Worm (Caenorhabditis elegans) whole organism, mixed stage, embryonic: ENCODE data around the gene T10C6.6.

Experiments used
- M03D4.4 ChIP-seq: sonication (generic microtip); optimal IDR thresholded peaks from 2 replicates; lab custom pipeline; 2017; ENCODE audit warnings: mild to moderate bottlenecking, missing genetic modification characterization, missing compliant biosample characterization
- bed-3 ChIP-seq: fragments of 200-800 bp; sonication (Bioruptor generic); optimal IDR thresholded peaks from 3 replicates; lab custom pipeline; 2018; ENCODE audit warnings: mild to moderate bottlenecking, missing genetic modification characterization, moderate library complexity, missing compliant biosample characterization
- blmp-1 ChIP-seq: fragments of 150-350 bp; optimal IDR thresholded peaks from 2 replicates; lab custom pipeline; 2014; ENCODE audit warnings: missing biosample characterization, missing genetic modification characterization
- ceh-43 ChIP-seq: fragments of 200-800 bp; sonication (Bioruptor generic); optimal IDR thresholded peaks from 2 replicates; lab custom pipeline; 2018; ENCODE audit warnings: mild to moderate bottlenecking, missing genetic modification characterization, moderate library complexity, missing compliant biosample characterization
- ceh-83 ChIP-seq: fragments of 200-800 bp; sonication (Bioruptor generic); optimal IDR thresholded peaks from 2 replicates; lab custom pipeline; 2018; ENCODE audit warnings: mild to moderate bottlenecking, missing genetic modification characterization, missing compliant biosample characterization
- cnd-1 ChIP-seq: fragments of 200-800 bp; sonication (Bioruptor generic); optimal IDR thresholded peaks from 2 replicates; lab custom pipeline; 2018; ENCODE audit warnings: mild to moderate bottlenecking, missing genetic modification characterization, missing compliant biosample characterization
- drap-1 ChIP-seq: fragments of 200-800 bp; sonication (Bioruptor generic); optimal IDR thresholded peaks from 3 replicates; lab custom pipeline; 2018; ENCODE audit warnings: mild to moderate bottlenecking, missing genetic modification characterization, missing compliant biosample characterization
- elt-3 ChIP-seq: fragments of 150-350 bp; optimal IDR thresholded peaks from 2 replicates; lab custom pipeline; 2014; ENCODE audit warnings: missing biosample characterization, missing genetic modification characterization
- ham-2 ChIP-seq: fragments of 200-800 bp; sonication (Bioruptor generic); optimal IDR thresholded peaks from 2 replicates; lab custom pipeline; 2018; ENCODE audit warnings: mild to moderate bottlenecking, missing genetic modification characterization, missing compliant biosample characterization
- hlh-1 ChIP-seq: fragments of 150-350 bp; optimal IDR thresholded peaks from 2 replicates; lab custom pipeline; 2014; ENCODE audit warnings: missing biosample characterization, missing genetic modification reagents, missing genetic modification characterization
- lin-13 ChIP-seq: fragments of 150-350 bp; optimal IDR thresholded peaks from 2 replicates; lab custom pipeline; 2014; ENCODE audit warnings: missing biosample characterization, missing genetic modification characterization
- lin-32 ChIP-seq: fragments of 200-800 bp; sonication (Bioruptor generic); optimal IDR thresholded peaks from 2 replicates; lab custom pipeline; 2018; ENCODE audit warnings: mild to moderate bottlenecking, missing genetic modification characterization, missing compliant biosample characterization
- lsy-2 ChIP-seq: fragments of 150-350 bp; optimal IDR thresholded peaks from 2 replicates; lab custom pipeline; 2014; ENCODE audit warnings: missing biosample characterization, missing genetic modification characterization
- mab-5 ChIP-seq: fragments of 150-350 bp; optimal IDR thresholded peaks from 2 replicates; lab custom pipeline; 2014; ENCODE audit warnings: missing biosample characterization, missing genetic modification characterization
- mep-1 ChIP-seq: fragments of 150-350 bp; optimal IDR thresholded peaks from 2 replicates; lab custom pipeline; 2017; ENCODE audit warnings: missing biosample characterization, missing genetic modification reagents, missing genetic modification characterization, inconsistent platforms
- mls-2 ChIP-seq: sonication (generic microtip); optimal IDR thresholded peaks from 2 replicates; lab custom pipeline; 2016; ENCODE audit warnings: mild to moderate bottlenecking, missing genetic modification characterization, moderate library complexity, missing compliant biosample characterization
- nhr-12 ChIP-seq: fragments of 150-350 bp; optimal IDR thresholded peaks from 2 replicates; lab custom pipeline; 2014; ENCODE audit warnings: missing biosample characterization, missing genetic modification characterization
- nhr-2 ChIP-seq: fragments of 150-350 bp; optimal IDR thresholded peaks from 2 replicates; lab custom pipeline; 2014; ENCODE audit warnings: missing biosample characterization, missing genetic modification characterization
- nhr-237 ChIP-seq: fragments of 150-350 bp; optimal IDR thresholded peaks from 2 replicates; lab custom pipeline; 2014; ENCODE audit warnings: missing biosample characterization, missing genetic modification characterization
- nhr-28 ChIP-seq: fragments of 150-350 bp; optimal IDR thresholded peaks from 2 replicates; lab custom pipeline; 2014; ENCODE audit warnings: missing biosample characterization, missing genetic modification characterization
- nhr-76 ChIP-seq: sonication (generic microtip); optimal IDR thresholded peaks from 2 replicates; lab custom pipeline; 2017; ENCODE audit warnings: missing biosample characterization, missing genetic modification characterization
- sem-2 ChIP-seq: fragments of 200-800 bp; sonication (Bioruptor generic); optimal IDR thresholded peaks from 2 replicates; lab custom pipeline; 2018; ENCODE audit warnings: mild to moderate bottlenecking, missing genetic modification characterization, missing compliant biosample characterization
- snpc-4 ChIP-seq: fragments of 150-350 bp; optimal IDR thresholded peaks from 2 replicates; lab custom pipeline; 2014; ENCODE audit warnings: missing biosample characterization, missing genetic modification characterization
- sptf-1 ChIP-seq: sonication (generic microtip); optimal IDR thresholded peaks from 2 replicates; lab custom pipeline; 2017; ENCODE audit warnings: mild to moderate bottlenecking, missing genetic modification characterization, moderate library complexity, missing compliant biosample characterization
- tbx-8 ChIP-seq: fragments of 200-800 bp; sonication (Bioruptor generic); optimal IDR thresholded peaks from 2 replicates; lab custom pipeline; 2018; ENCODE audit warnings: mild to moderate bottlenecking, missing genetic modification characterization, moderate library complexity, missing compliant biosample characterization
- unc-120 ChIP-seq: sonication (generic microtip); optimal IDR thresholded peaks from 2 replicates; lab custom pipeline; 2017; ENCODE audit warnings: missing genetic modification characterization, missing compliant biosample characterization; ENCODE audit not compliant: poor library complexity, severe bottlenecking
- unc-39 ChIP-seq: fragments of 150-350 bp; optimal IDR thresholded peaks from 2 replicates; lab custom pipeline; 2014; ENCODE audit warnings: missing biosample characterization, missing genetic modification characterization
- zip-8 ChIP-seq: fragments of 150-350 bp; optimal IDR thresholded peaks from 2 replicates; lab custom pipeline; 2014; ENCODE audit warnings: missing biosample characterization, missing genetic modification characterization
- ztf-11 ChIP-seq: fragments of 150-350 bp; optimal IDR thresholded peaks from 2 replicates; lab custom pipeline; 2014; ENCODE audit warnings: missing biosample characterization, missing genetic modification characterization

The T10C6.6 gene

DNA sequence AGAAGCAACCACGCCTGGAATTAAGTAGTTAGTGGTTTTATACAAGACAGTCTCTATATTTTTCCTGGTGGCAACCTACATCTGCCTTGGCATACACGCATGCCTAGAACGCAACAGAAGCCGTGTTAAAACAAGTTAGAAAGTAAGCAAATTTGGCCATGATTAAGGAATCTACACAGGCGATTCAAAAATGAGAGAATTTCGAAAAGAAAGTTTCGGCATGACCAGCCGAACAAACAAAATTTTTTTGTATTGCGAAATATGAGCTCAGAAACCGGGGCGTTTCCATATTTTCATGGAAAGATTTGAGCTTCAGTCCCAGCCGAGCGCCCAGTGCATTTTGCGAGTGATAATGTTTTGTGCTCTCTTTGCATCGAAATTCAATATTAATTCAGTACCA is 36.0 kb downstream of the T10C6.6 start, which contains the start of gene F14H3.15:
Gene F14H3.15, minus strand, starts transcription at position 101 of the 400 bp plus-strand sequence.
- TF ChIP-seq sem-2 (GFP tag; lab: Kevin White, UChicago) (no peak), nhr-12 (tag; lab: Kevin White, UChicago) (no peak), lin-32 (no peak), lsy-2 (tag; lab: Kevin White, UChicago) (no peak), blmp-1 (tag; lab: Kevin White, UChicago) (no peak), zip-8 (tag; lab: Kevin White, UChicago) (no peak)

DNA sequence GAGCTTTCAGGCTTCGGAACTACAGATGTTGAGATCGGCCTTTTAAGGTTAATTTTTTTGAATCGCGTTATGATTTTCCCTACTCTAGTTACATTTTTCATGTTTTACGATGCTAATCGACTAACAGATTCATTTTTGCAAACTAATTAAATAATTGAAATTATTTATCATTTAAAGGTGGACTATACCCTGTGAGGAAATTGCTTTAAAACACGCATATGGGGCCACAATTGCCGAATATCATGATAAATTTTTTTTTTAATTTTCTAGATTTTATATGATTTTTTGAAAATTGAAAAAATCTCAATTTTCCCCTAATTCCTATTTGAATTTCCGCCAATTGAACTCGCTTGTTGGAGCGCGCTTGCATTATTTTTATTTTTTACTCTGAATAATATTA is 37.9 kb downstream of the T10C6.6 start, which contains the start of gene fbxa-100:
Gene fbxa-100, minus strand, starts transcription at position 101 of the 400 bp plus-strand sequence.
- no peak for TF ChIP-seq elt-3
- no peak for TF ChIP-seq sptf-1 (tag; lab: Kevin White, UChicago)
- no peak for TF ChIP-seq nhr-12 (tag; lab: Kevin White, UChicago)
- no peak for TF ChIP-seq unc-39 (tag; lab: Kevin White, UChicago)
- TF ChIP-seq unc-120, result no peak
- TF ChIP-seq nhr-237 (tag; lab: Kevin White, UChicago), result no peak
- TF ChIP-seq ham-2, result no peak
- no peak for TF ChIP-seq bed-3 (GFP tag; lab: Kevin White, UChicago)

DNA sequence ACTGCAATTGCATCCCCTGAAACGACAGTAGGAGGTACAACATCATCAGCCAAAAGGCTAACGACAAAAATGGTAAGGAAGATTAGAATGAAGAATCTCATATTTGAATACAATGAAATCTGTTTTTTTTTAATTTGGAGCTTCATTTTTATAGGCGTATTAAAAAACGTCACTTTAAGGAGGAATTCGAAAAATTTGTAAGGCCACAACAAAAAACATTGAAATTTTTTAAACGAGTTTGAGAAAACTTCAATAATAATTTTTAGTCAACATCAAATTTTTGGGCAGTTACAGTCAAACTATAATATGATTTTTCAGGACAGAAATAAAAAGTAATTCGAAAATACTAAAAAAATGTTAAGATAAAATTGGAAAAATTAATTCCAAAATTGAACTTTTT is 38.7 kb downstream of the T10C6.6 start, which contains the start of gene F14H3.14:
Gene F14H3.14, minus strand, starts transcription at position 101 of the 400 bp plus-strand sequence.
- TF ChIP-seq lin-13 (tag; lab: Kevin White, UChicago) (no peak), cnd-1 (no peak), M03D4.4 (no peak), mls-2 (no peak), blmp-1 (tag; lab: Kevin White, UChicago) (no peak)

DNA sequence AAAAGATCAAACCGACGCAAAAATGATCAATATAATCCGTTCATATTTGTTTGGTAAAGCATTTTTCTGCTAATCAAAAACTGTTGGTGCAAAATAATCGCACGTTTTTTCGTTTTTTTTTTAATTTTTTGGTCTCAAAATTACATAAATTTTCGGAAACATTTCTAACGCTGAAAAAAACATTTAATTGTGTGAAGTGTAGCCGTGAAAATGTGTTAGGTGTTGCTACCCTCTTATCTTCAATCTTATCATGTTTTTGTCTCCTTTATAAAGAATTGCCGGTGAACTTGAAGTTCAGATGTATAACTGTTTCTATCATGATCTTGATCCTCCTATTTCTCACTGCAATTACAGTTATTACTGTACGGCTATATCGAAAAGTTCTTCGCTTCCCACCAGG is 44.8 kb downstream of the T10C6.6 start, which contains the start of gene cyp-35D1:
Gene cyp-35D1, plus strand, starts transcription at position 301 of the 400 bp plus-strand sequence.
- no peak for TF ChIP-seq nhr-28 (tag; lab: Kevin White, UChicago)
- no peak for TF ChIP-seq nhr-12 (tag; lab: Kevin White, UChicago)
- TF ChIP-seq ztf-11, result no peak
- no peak for TF ChIP-seq lsy-2 (tag; lab: Kevin White, UChicago)
- no peak for TF ChIP-seq zip-8 (tag; lab: Kevin White, UChicago)
- TF ChIP-seq nhr-2 (tag; lab: Kevin White, UChicago), result no peak
- no peak for TF ChIP-seq M03D4.4
- no peak for TF ChIP-seq lin-32
- no peak for TF ChIP-seq tbx-8
- no peak for TF ChIP-seq hlh-1 (tag; lab: Kevin White, UChicago)
- no peak for TF ChIP-seq unc-39 (tag; lab: Kevin White, UChicago)
- TF ChIP-seq blmp-1 (tag; lab: Kevin White, UChicago), result no peak
- TF ChIP-seq unc-120, result no peak
- TF ChIP-seq mep-1 (tag; lab: Kevin White, UChicago), result no peak
- no peak for TF ChIP-seq ceh-83
- no peak for TF ChIP-seq ceh-43 (GFP tag; lab: Kevin White, UChicago)
- no peak for TF ChIP-seq nhr-237 (tag; lab: Kevin White, UChicago)
- TF ChIP-seq elt-3, result no peak
- TF ChIP-seq snpc-4, result no peak
- no peak for TF ChIP-seq sptf-1 (tag; lab: Kevin White, UChicago)
- TF ChIP-seq, all 35 proteins: peak for 0

DNA sequence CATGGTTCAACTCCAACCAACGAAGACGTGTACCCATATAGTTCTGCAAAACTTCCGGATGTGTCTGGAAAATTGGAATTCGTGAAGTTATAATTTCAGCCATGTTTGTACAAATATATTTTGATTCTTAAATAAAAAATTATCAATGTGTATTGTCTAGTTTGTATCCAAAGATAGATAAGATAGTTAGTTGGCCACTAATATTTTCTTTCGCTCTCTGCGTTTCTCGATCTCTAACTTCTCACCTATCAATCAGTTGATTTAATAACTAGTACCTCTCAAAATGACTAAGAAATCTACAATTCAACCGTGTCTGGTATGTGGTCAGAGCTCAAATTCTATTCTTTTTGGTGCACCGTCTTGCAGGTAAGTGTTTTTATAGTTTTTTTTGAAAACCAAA is 47.0 kb downstream of the T10C6.6 start, which contains the start of gene nhr-176:
Gene nhr-176, plus strand, starts transcription at position 159 of the 400 bp plus-strand sequence.
- TF ChIP-seq mep-1 (tag; lab: Kevin White, UChicago) (no peak), nhr-237 (tag; lab: Kevin White, UChicago) (no peak), drap-1 (no peak), unc-120 (no peak), ham-2 (no peak), mab-5 (no peak), hlh-1 (tag; lab: Kevin White, UChicago) (no peak), nhr-76 (tag; lab: Kevin White, UChicago) (no peak), zip-8 (tag; lab: Kevin White, UChicago) (no peak), lin-32 (no peak), ceh-43 (GFP tag; lab: Kevin White, UChicago) (no peak), sptf-1 (tag; lab: Kevin White, UChicago) (no peak), bed-3 (GFP tag; lab: Kevin White, UChicago) (no peak), elt-3 (no peak), cnd-1 (no peak), blmp-1 (tag; lab: Kevin White, UChicago) (no peak), lin-13 (tag; lab: Kevin White, UChicago) (no peak), nhr-12 (tag; lab: Kevin White, UChicago) (no peak), sem-2 (GFP tag; lab: Kevin White, UChicago) (no peak)
